Fruit fly (Drosophila melanogaster): ENCODE results near the gene Arts.

The Arts gene

dm6 chr3L:16582678-16583315 lies 19.9 kb upstream of the Arts start, which contains the start of gene Rpn12 (continued):
- TF ChIP-seq Blimp-1 (GFP tag; optimal IDR thresholded peaks at IDR 0.05) = peak; percentile 53
- peak; percentile 88 for TF ChIP-seq Dll (GFP tag; IDR thresholded peaks at IDR 0.05; ENCODE audit: partially characterized antibody)
- peak; percentile 9 to 26 for TF ChIP-seq Pdp1 (GFP tag; optimal IDR thresholded peaks at IDR 0.05)
- no peak for TF ChIP-seq HHEX (GFP tag; optimal IDR thresholded peaks at IDR 0.05)
- peak; percentile 10 for TF ChIP-seq Camta (GFP tag; optimal IDR thresholded peaks at IDR 0.05)
- TF ChIP-seq sob (GFP tag; IDR thresholded peaks at IDR 0.05) = no peak
- TF ChIP-seq CG30020 (tag; optimal IDR thresholded peaks at IDR 0.05) = peak; percentile 37
- TF ChIP-seq tna (GFP tag; IDR thresholded peaks at IDR 0.05; ENCODE audit: partially characterized antibody) = peak; percentile 80
- TF ChIP-seq gem (tag; optimal IDR thresholded peaks at IDR 0.05) = peak; percentile 48
- TF ChIP-seq zen (tag; optimal IDR thresholded peaks at IDR 0.05) = peak; percentile 50
- TF ChIP-seq sug (tag; optimal IDR thresholded peaks at IDR 0.05) = peak; percentile 38
- no peak for TF ChIP-seq CG34422 (GFP tag; IDR thresholded peaks at IDR 0.05)
- TF ChIP-seq CG18599 (GFP tag; optimal IDR thresholded peaks at IDR 0.05) = peak; percentile 24
- no peak for TF ChIP-seq Ravus (GFP tag; IDR thresholded peaks at IDR 0.05)
- no peak for TF ChIP-seq wdn (GFP tag; IDR thresholded peaks at IDR 0.05)
- TF ChIP-seq Atf-2 (GFP tag; optimal IDR thresholded peaks at IDR 0.05) = no peak
- TF ChIP-seq CG7372 (GFP tag; IDR thresholded peaks at IDR 0.05) = 0 out of 2 replicates have a peak, but pooled peaks have one; percentile 20
- peak; percentile 84 for TF ChIP-seq amos (GFP tag; IDR thresholded peaks at IDR 0.05; ENCODE audit: partially characterized antibody)
- no peak for TF ChIP-seq emc (GFP tag; optimal IDR thresholded peaks at IDR 0.05)
- TF ChIP-seq CTCF (GFP tag; optimal IDR thresholded peaks at IDR 0.05) = no peak
- no peak for TF ChIP-seq CG11504 (tag; optimal IDR thresholded peaks at IDR 0.05)
- peak; percentile 53 for TF ChIP-seq CG15514 (GFP tag; optimal IDR thresholded peaks at IDR 0.05)
- peak; percentile 27 for TF ChIP-seq lbe (GFP tag; optimal IDR thresholded peaks at IDR 0.05)
- peak; percentile 67 for TF ChIP-seq CG14860 (GFP tag; IDR thresholded peaks at IDR 0.05; ENCODE audit: partially characterized antibody)
- peak; percentile 40; the same call in 1 of the 2 replicates for TF ChIP-seq E2f2 (GFP tag; IDR thresholded peaks at IDR 0.05)
- TF ChIP-seq vfl (GFP tag; optimal IDR thresholded peaks at IDR 0.05) = no peak
- TF ChIP-seq CG14050 (GFP tag; IDR thresholded peaks at IDR 0.05) = no peak
- TF ChIP-seq CG17802 (tag; optimal IDR thresholded peaks at IDR 0.05) = no peak
- TF ChIP-seq Fer1 (GFP tag; optimal IDR thresholded peaks at IDR 0.05) = peak; percentile 56
- peak; percentile 43 for TF ChIP-seq CG12659 (GFP tag; optimal IDR thresholded peaks at IDR 0.05)
- peak; percentile 17 for TF ChIP-seq bab2 (GFP tag; optimal IDR thresholded peaks at IDR 0.05)

- TF ChIP-seq HLH54F (GFP tag; optimal IDR thresholded peaks at IDR 0.05) (peak; percentile 11), CG3163 (GFP tag; optimal IDR thresholded peaks at IDR 0.05) (no peak), fd3F (GFP tag; optimal IDR thresholded peaks at IDR 0.05) (no peak), CG17568 (GFP tag; optimal IDR thresholded peaks at IDR 0.05) (no peak), seq (GFP tag; IDR thresholded peaks at IDR 0.05) (no peak), sna (GFP tag; IDR thresholded peaks at IDR 0.05; ENCODE audit: partially characterized antibody) (peak; percentile 44; the same call in 1 of the 2 replicates), CG12236 (GFP tag; optimal IDR thresholded peaks at IDR 0.05) (no peak), B-H2 (GFP tag; optimal IDR thresholded peaks at IDR 0.05) (peak; percentile 71), NK7.1 (GFP tag; optimal IDR thresholded peaks at IDR 0.05) (no peak), gfzf (GFP tag; optimal IDR thresholded peaks at IDR 0.05) (peak; percentile 98), Stat92E (GFP tag; optimal IDR thresholded peaks at IDR 0.05) (peak in 1 of 3 experiments; percentile 52), ems (GFP tag; optimal IDR thresholded peaks at IDR 0.05) (no peak), Dp (GFP tag; optimal IDR thresholded peaks at IDR 0.05) (peak; percentile 64), Ets97D (GFP tag; optimal IDR thresholded peaks at IDR 0.05) (peak; percentile 60), CG2678 (tag; optimal IDR thresholded peaks at IDR 0.05) (peak; percentile 17), CG3847 (GFP tag; IDR thresholded peaks at IDR 0.05) (peak; percentile 38; the same call in 1 of the 2 replicates), CG16863 (GFP tag; optimal IDR thresholded peaks at IDR 0.05) (no peak), shn (GFP tag; optimal IDR thresholded peaks at IDR 0.05) (no peak), abd-A (tag; optimal IDR thresholded peaks at IDR 0.05) (no peak)
These were observed 18.5 kb upstream of the Arts start, which contains the start of gene UQCR-C2 for dm6 chr3L:16584074-16584578. Gene UQCR-C2, plus strand, starts transcription at chr3L:16584124.

Data from whole organism, embryonic.